Worm (Caenorhabditis elegans): Measurements from ENCODE around the gene nlp-47.

ce11 chrIV:5306040-5306439 lies 15.4 kb downstream of the nlp-47 start, which contains the start of gene ZK354.8:
- TF ChIP-seq pes-1 (GFP tag; IDR thresholded peaks at IDR 0.05) (no peak), sea-1 (GFP tag; conservative IDR thresholded peaks at IDR 0.05) (no peak), tbx-37 (GFP tag; conservative IDR thresholded peaks at IDR 0.05) (no peak), tra-4 (tag; optimal IDR thresholded peaks at IDR 0.05) (no peak)
